Worm (Caenorhabditis elegans) whole organism, L4 larva: ENCODE data around the gene klp-13.

ENCODE experiments used
- T26A8.4 ChIP-seq: fragments of 200-800 bp; sonication (Bioruptor generic); IDR thresholded peaks from 2 replicates; pipeline ENCODE4 v1.3.6; 2022; ENCODE audit warnings: missing genetic modification characterization, missing compliant biosample characterization
- Y105C5A.15 ChIP-seq: fragments of 200-800 bp; sonication (Bioruptor generic); IDR thresholded peaks from 2 replicates; pipeline ENCODE4 v1.3.6; 2022; ENCODE audit warnings: missing genetic modification characterization, missing compliant biosample characterization
- Y5F2A.4 ChIP-seq: fragments of 200-800 bp; sonication (Bioruptor generic); optimal IDR thresholded peaks from 2 replicates; lab custom pipeline; 2018; ENCODE audit warnings: mild to moderate bottlenecking, missing genetic modification characterization, missing compliant biosample characterization
- ZK337.2 ChIP-seq: fragments of 200-800 bp; sonication (Bioruptor generic); IDR thresholded peaks from 2 replicates; pipeline ENCODE4 v1.3.6; 2022; ENCODE audit warnings: missing genetic modification reagents, missing genetic modification characterization, missing compliant biosample characterization
- ZK546.5 ChIP-seq, 2 experiments: sonication (generic microtip); optimal IDR thresholded peaks; 2 replicates each; lab custom pipeline; 2017; ENCODE audit warnings: missing biosample characterization in 2 of 2, missing genetic modification characterization in 2 of 2
- ceh-28 ChIP-seq: fragments of 150-350 bp; optimal IDR thresholded peaks from 2 replicates; lab custom pipeline; 2014; ENCODE audit warnings: missing biosample characterization, missing genetic modification reagents, missing genetic modification characterization
- ceh-44 ChIP-seq: fragments of 200-800 bp; sonication (Bioruptor generic); IDR thresholded peaks from 2 replicates; pipeline ENCODE4 v1.3.6; 2022; ENCODE audit warnings: missing genetic modification reagents, missing genetic modification characterization, missing compliant biosample characterization
- ces-1 ChIP-seq: fragments of 150-350 bp; sonication (generic microtip); optimal IDR thresholded peaks from 4 replicates; lab custom pipeline; 2014; ENCODE audit warnings: missing biosample characterization, missing genetic modification reagents, missing genetic modification characterization
- ctbp-1 ChIP-seq: fragments of 200-800 bp; sonication (Bioruptor generic); IDR thresholded peaks from 2 replicates; pipeline ENCODE4 v1.3.6; 2022; ENCODE audit warnings: missing genetic modification reagents, missing genetic modification characterization, missing compliant biosample characterization
- daf-12 ChIP-seq: fragments of 150-350 bp; optimal IDR thresholded peaks from 2 replicates; lab custom pipeline; 2014; ENCODE audit warnings: missing biosample characterization, missing genetic modification reagents, missing genetic modification characterization
- daf-8 ChIP-seq: fragments of 200-800 bp; sonication (Bioruptor generic); IDR thresholded peaks from 2 replicates; pipeline ENCODE4 v1.3.6; 2022; ENCODE audit warnings: missing genetic modification characterization, missing compliant biosample characterization
- dmd-6 ChIP-seq: fragments of 200-800 bp; sonication (Bioruptor generic); IDR thresholded peaks from 2 replicates; pipeline ENCODE4 v1.3.6; 2022; ENCODE audit warnings: missing genetic modification reagents, missing genetic modification characterization, missing compliant biosample characterization
- dmd-8 ChIP-seq: fragments of 200-800 bp; sonication (Bioruptor generic); IDR thresholded peaks from 2 replicates; pipeline ENCODE4 v1.3.6; 2022; ENCODE audit warnings: missing genetic modification characterization, missing compliant biosample characterization
- dmd-9 ChIP-seq: fragments of 200-800 bp; sonication (Bioruptor generic); IDR thresholded peaks from 2 replicates; pipeline ENCODE4 v1.3.6; 2022; ENCODE audit warnings: missing genetic modification reagents, missing genetic modification characterization, missing compliant biosample characterization
- egl-27 ChIP-seq: sonication (generic microtip); optimal IDR thresholded peaks from 3 replicates; lab custom pipeline; 2017; ENCODE audit warnings: missing biosample characterization, missing genetic modification reagents, missing genetic modification characterization
- fkh-10 ChIP-seq: fragments of 150-350 bp; optimal IDR thresholded peaks from 2 replicates; lab custom pipeline; 2014; ENCODE audit warnings: missing biosample characterization, missing genetic modification reagents, missing genetic modification characterization
- fos-1 ChIP-seq: fragments of 150-350 bp; optimal IDR thresholded peaks from 2 replicates; lab custom pipeline; 2014; ENCODE audit warnings: missing biosample characterization, missing genetic modification characterization
- hlh-11 ChIP-seq: fragments of 200-800 bp; sonication (Bioruptor generic); optimal IDR thresholded peaks from 2 replicates; lab custom pipeline; 2018; ENCODE audit warnings: mild to moderate bottlenecking, missing genetic modification characterization, missing compliant biosample characterization
- lin-1 ChIP-seq: fragments of 200-800 bp; sonication (Bioruptor generic); IDR thresholded peaks from 2 replicates; pipeline ENCODE4 v1.3.6; 2022; ENCODE audit warnings: missing genetic modification reagents, missing genetic modification characterization, missing compliant biosample characterization
- lin-13 ChIP-seq: fragments of 150-350 bp; optimal IDR thresholded peaks from 2 replicates; lab custom pipeline; 2014; ENCODE audit warnings: missing biosample characterization, missing genetic modification reagents, missing genetic modification characterization
- lin-29 ChIP-seq: fragments of 200-800 bp; sonication (Bioruptor generic); IDR thresholded peaks from 2 replicates; pipeline ENCODE4 v1.3.6; 2022; ENCODE audit warnings: missing genetic modification reagents, missing genetic modification characterization, missing compliant biosample characterization
- lin-38 ChIP-seq: fragments of 200-800 bp; sonication (Bioruptor generic); IDR thresholded peaks from 2 replicates; pipeline ENCODE4 v1.3.6; 2022; ENCODE audit warnings: missing genetic modification reagents, missing genetic modification characterization, missing compliant biosample characterization
- lsy-2 ChIP-seq, 2 experiments: fragments of 150-350 bp in 1 of 2; sonication (generic microtip) in 1 of 2; optimal IDR thresholded peaks; 2 replicates each; lab custom pipeline; 2014 to 2017; ENCODE audit warnings: missing biosample characterization in 2 of 2, missing genetic modification characterization in 2 of 2
- madf-5 ChIP-seq, 2 experiments: fragments of 200-800 bp; sonication (Bioruptor generic); IDR thresholded peaks; 2 replicates each; pipeline ENCODE4 v1.3.6; 2022; ENCODE audit warnings: missing compliant biosample characterization in 2 of 2, missing genetic modification characterization in 2 of 2
- mdt-29 ChIP-seq: fragments of 200-800 bp; sonication (Bioruptor generic); IDR thresholded peaks from 2 replicates; pipeline ENCODE4 v1.3.6; 2022; ENCODE audit warnings: missing genetic modification reagents, missing genetic modification characterization, missing compliant biosample characterization
- mep-1 ChIP-seq: fragments of 150-350 bp; sonication (generic microtip); optimal IDR thresholded peaks from 3 replicates; lab custom pipeline; 2014; ENCODE audit warnings: missing biosample characterization, missing genetic modification characterization
- mes-2 ChIP-seq: sonication (generic microtip); optimal IDR thresholded peaks from 2 replicates; lab custom pipeline; 2016; ENCODE audit warnings: missing genotype, mild to moderate bottlenecking, missing genetic modification characterization, missing compliant biosample characterization; ENCODE audit not compliant: poor library complexity, severe bottlenecking
- mxl-2 ChIP-seq: fragments of 200-800 bp; sonication (Bioruptor generic); conservative IDR thresholded peaks from 2 replicates; pipeline ENCODE4 v1.3.6; 2022; ENCODE audit warnings: missing genetic modification reagents, missing genetic modification characterization, missing compliant biosample characterization
- mxl-3 ChIP-seq: fragments of 200-800 bp; sonication (Bioruptor generic); optimal IDR thresholded peaks from 2 replicates; lab custom pipeline; 2018; ENCODE audit warnings: mild to moderate bottlenecking, missing genetic modification characterization, missing compliant biosample characterization
- nhr-10 ChIP-seq: fragments of 150-350 bp; optimal IDR thresholded peaks from 2 replicates; lab custom pipeline; 2014; ENCODE audit warnings: missing biosample characterization, missing genetic modification characterization
- nhr-111 ChIP-seq: fragments of 200-800 bp; sonication (Bioruptor generic); optimal IDR thresholded peaks from 2 replicates; lab custom pipeline; 2018; ENCODE audit warnings: mild to moderate bottlenecking, missing genetic modification characterization, missing compliant biosample characterization
- nhr-28 ChIP-seq: fragments of 150-350 bp; optimal IDR thresholded peaks from 2 replicates; lab custom pipeline; 2014; ENCODE audit warnings: missing biosample characterization, missing genetic modification characterization
- pqm-1 ChIP-seq: sonication (generic microtip); optimal IDR thresholded peaks from 2 replicates; lab custom pipeline; 2017; ENCODE audit warnings: missing biosample characterization, missing genetic modification characterization
- saeg-2 ChIP-seq: fragments of 200-800 bp; sonication (Bioruptor generic); IDR thresholded peaks from 2 replicates; pipeline ENCODE4 v1.3.6; 2022; ENCODE audit warnings: missing genetic modification reagents, missing genetic modification characterization, missing compliant biosample characterization
- set-16 ChIP-seq: fragments of 200-800 bp; sonication (Bioruptor generic); IDR thresholded peaks from 2 replicates; pipeline ENCODE4 v1.3.6; 2022; ENCODE audit warnings: missing genetic modification reagents, missing genetic modification characterization, missing compliant biosample characterization
- snpc-1.2 ChIP-seq: fragments of 200-800 bp; sonication (Bioruptor generic); IDR thresholded peaks from 2 replicates; pipeline ENCODE4 v1.3.6; 2022; ENCODE audit warnings: missing genetic modification reagents, missing genetic modification characterization, missing compliant biosample characterization
- spr-1 ChIP-seq: sonication (generic microtip); optimal IDR thresholded peaks from 2 replicates; lab custom pipeline; 2016; ENCODE audit warnings: mild to moderate bottlenecking, missing genetic modification characterization, missing compliant biosample characterization
- tag-97 ChIP-seq: fragments of 200-800 bp; sonication (Bioruptor generic); IDR thresholded peaks from 2 replicates; pipeline ENCODE4 v1.3.6; 2022; ENCODE audit warnings: missing genetic modification characterization, missing compliant biosample characterization
- tra-1 ChIP-seq: fragments of 200-800 bp; sonication (Bioruptor generic); IDR thresholded peaks from 2 replicates; pipeline ENCODE4 v1.3.6; 2022; ENCODE audit warnings: missing genetic modification reagents, missing genetic modification characterization, missing compliant biosample characterization
- zag-1 ChIP-seq: fragments of 150-350 bp; optimal IDR thresholded peaks from 2 replicates; lab custom pipeline; 2014; ENCODE audit warnings: missing biosample characterization, missing genetic modification characterization
- zip-11 ChIP-seq: fragments of 200-800 bp; sonication (Bioruptor generic); IDR thresholded peaks from 2 replicates; pipeline ENCODE4 v1.3.6; 2022; ENCODE audit warnings: missing genetic modification characterization, missing compliant biosample characterization
- zip-2 ChIP-seq: fragments of 150-350 bp; optimal IDR thresholded peaks from 2 replicates; lab custom pipeline; 2014; ENCODE audit warnings: missing biosample characterization, missing genetic modification characterization
- ztf-11 ChIP-seq: fragments of 150-350 bp; optimal IDR thresholded peaks from 2 replicates; lab custom pipeline; 2014; ENCODE audit warnings: missing biosample characterization, missing genetic modification characterization

Gene klp-13

ce11 chrX:5982799-5983198 is 2.0 kb upstream of the klp-13 start (continued):
- TF ChIP-seq T26A8.4 (no peak), saeg-2 (GFP tag; lab: Robert Waterston, UW) (0 out of 2 replicates have a peak, but pooled peaks have one; percentile 33), mep-1 (tag; lab: Kevin White, UChicago) (peak; percentile 52)

- TF ChIP-seq lin-29 = no peak
- peak; percentile 85 for TF ChIP-seq fkh-10
- no peak for TF ChIP-seq snpc-1.2 (GFP tag; lab: Robert Waterston, UW)
- no peak for TF ChIP-seq spr-1 (tag; lab: Kevin White, UChicago)
- TF ChIP-seq hlh-11 (tag; lab: Kevin White, UChicago) = no peak
- TF ChIP-seq Y105C5A.15 (GFP tag; lab: Robert Waterston, UW) = no peak
- no peak for TF ChIP-seq fos-1 (tag; lab: Kevin White, UChicago)
- TF ChIP-seq ces-1 (GFP tag; lab: Kevin White, UChicago) = peak; percentile 87
- no peak for TF ChIP-seq ZK337.2 (GFP tag; lab: Robert Waterston, UW)
- peak; percentile 59 for TF ChIP-seq ctbp-1 (GFP tag; lab: Robert Waterston, UW)
- TF ChIP-seq Y5F2A.4 (GFP tag; lab: Kevin White, UChicago) = no peak
- TF ChIP-seq lin-38 (GFP tag; lab: Robert Waterston, UW) = no peak
- no peak for TF ChIP-seq ZK546.5 (tag; optimal IDR thresholded peaks at IDR 0.05; lab: Kevin White, UChicago)
- no peak for TF ChIP-seq zip-2 (tag; lab: Kevin White, UChicago)
- peak; percentile 31; the same call in 1 of the 2 replicates for TF ChIP-seq dmd-6
- TF ChIP-seq lin-1 (GFP tag; lab: Robert Waterston, UW) = no peak
- no peak for TF ChIP-seq daf-8
- no peak for TF ChIP-seq dmd-9
- TF ChIP-seq ceh-44 (GFP tag; lab: Robert Waterston, UW) = no peak
- no peak for TF ChIP-seq mes-2
- no peak for TF ChIP-seq nhr-10 (tag; lab: Kevin White, UChicago)
- no peak for TF ChIP-seq T26A8.4
- TF ChIP-seq lsy-2 (tag; optimal IDR thresholded peaks at IDR 0.05; lab: Kevin White, UChicago) = no peak
- TF ChIP-seq ztf-11 = no peak
- TF ChIP-seq ceh-28 (tag; lab: Kevin White, UChicago) = no peak
- no peak for TF ChIP-seq mxl-3 (GFP tag; lab: Kevin White, UChicago)
- TF ChIP-seq madf-5 (GFP tag; IDR thresholded peaks at IDR 0.05; lab: Robert Waterston, UW) = no peak
- TF ChIP-seq lin-13 = no peak
These were observed 1.5 kb upstream of the klp-13 start for ce11 chrX:5983267-5983666.

- TF ChIP-seq egl-27 = no peak
- TF ChIP-seq set-16 (GFP tag; lab: Robert Waterston, UW) = no peak
- TF ChIP-seq tra-1 (GFP tag; lab: Robert Waterston, UW) = no peak
- TF ChIP-seq dmd-8 (GFP tag; lab: Robert Waterston, UW) = no peak
- TF ChIP-seq daf-12 (tag; lab: Kevin White, UChicago) = no peak
- TF ChIP-seq tag-97 (GFP tag; lab: Robert Waterston, UW) = no peak
- TF ChIP-seq zag-1 = no peak
- TF ChIP-seq nhr-28 (tag; lab: Kevin White, UChicago) = peak; percentile 20
- TF ChIP-seq mxl-2 (GFP tag; lab: Robert Waterston, UW) = no peak
- no peak for TF ChIP-seq nhr-111
- TF ChIP-seq hlh-11 (tag; lab: Kevin White, UChicago) = peak; percentile 6
- no peak for TF ChIP-seq zip-11 (GFP tag; lab: Robert Waterston, UW)
- TF ChIP-seq mdt-29 (GFP tag; lab: Robert Waterston, UW) = no peak
- peak; percentile 32 for TF ChIP-seq pqm-1 (tag; lab: Kevin White, UChicago)
These were observed 931 bp downstream of the klp-13 start for ce11 chrX:5985720-5986119.
